Worm (Caenorhabditis elegans): Measurements from ENCODE around the gene lin-48.

- TF ChIP-seq nhr-77 (tag; optimal IDR thresholded peaks at IDR 0.05) (no peak), aly-2 (tag; optimal IDR thresholded peaks at IDR 0.05) (no peak), lin-39 (tag; optimal IDR thresholded peaks at IDR 0.05) (no peak), ztf-11 (tag; optimal IDR thresholded peaks at IDR 0.05) (no peak), mml-1 (tag; optimal IDR thresholded peaks at IDR 0.05) (no peak), unc-39 (tag; optimal IDR thresholded peaks at IDR 0.05) (no peak), nhr-76 (tag; optimal IDR thresholded peaks at IDR 0.05) (no peak), tbx-2 (tag; optimal IDR thresholded peaks at IDR 0.05) (no peak)
Measured at ce11 chrIII:3774550-3774949, 29.3 kb downstream of the lin-48 start.
